Worm (Caenorhabditis elegans) whole organism, early embryonic: Measurements from ENCODE around the gene F11A10.6.

Experiments
- aly-1 ChIP-seq: sonication (generic microtip); optimal IDR thresholded peaks from 2 replicates; lab custom pipeline; 2016; ENCODE audit warnings: missing genetic modification characterization, missing compliant biosample characterization
- ama-1 ChIP-seq: fragments of 150-350 bp; optimal IDR thresholded peaks from 2 replicates; lab custom pipeline; 2014
- ceh-36 ChIP-seq: sonication (generic microtip); optimal IDR thresholded peaks from 2 replicates; lab custom pipeline; 2016; ENCODE audit warnings: missing genetic modification characterization, inconsistent platforms, missing compliant biosample characterization
- scrt-1 ChIP-seq: fragments of 200-800 bp; sonication (Bioruptor generic); IDR thresholded peaks from 2 replicates; pipeline ENCODE4 v1.3.6; 2022; ENCODE audit warnings: missing genetic modification characterization, missing compliant biosample characterization
- tbx-11 ChIP-seq: fragments of 200-800 bp; sonication (Bioruptor generic); IDR thresholded peaks from 2 replicates; pipeline ENCODE4 v1.3.6; 2022; ENCODE audit warnings: missing genetic modification characterization, missing compliant biosample characterization
- tbx-37 ChIP-seq: fragments of 200-800 bp; sonication (Bioruptor generic); conservative IDR thresholded peaks from 2 replicates; pipeline ENCODE4 v1.3.6; 2022; ENCODE audit warnings: missing genetic modification reagents, missing genetic modification characterization, missing compliant biosample characterization

- TF ChIP-seq ama-1, result no peak
- TF ChIP-seq tbx-37 (GFP tag; lab: Robert Waterston, UW), result no peak
- no peak for TF ChIP-seq scrt-1
- no peak for TF ChIP-seq ceh-36 (tag; lab: Kevin White, UChicago)
- no peak for TF ChIP-seq aly-1 (tag; lab: Kevin White, UChicago)
- no peak for TF ChIP-seq tbx-11 (GFP tag; lab: Robert Waterston, UW)
These were observed 41.7 kb downstream of the F11A10.6 start, which contains the start of gene T12G3.4 for ce11 chrIV:12047552-12048347.
